Fruit fly (Drosophila melanogaster) whole organism, pupa: ENCODE measurements around the gene CG13026.

Source experiments
- CG10348 ChIP-seq: fragments of 200-800 bp; sonication (Bioruptor generic); IDR thresholded peaks from 2 replicates; pipeline ENCODE4 v1.3.6; 2022; ENCODE audit warnings: missing biosample characterization, missing genetic modification characterization
- CG12605 ChIP-seq: fragments of 200-800 bp; sonication (Bioruptor generic); IDR thresholded peaks from 2 replicates; pipeline ENCODE4 v1.3.6; 2022; ENCODE audit warnings: missing biosample characterization, missing genetic modification characterization
- CG13204 ChIP-seq: fragments of 200-800 bp; sonication (Bioruptor generic); optimal IDR thresholded peaks from 2 replicates; lab custom pipeline; 2018; ENCODE audit warnings: missing biosample characterization, mild to moderate bottlenecking, missing genetic modification characterization, moderate library complexity
- CG14655 ChIP-seq: fragments of 200-800 bp; sonication (Bioruptor generic); optimal IDR thresholded peaks from 3 replicates; lab custom pipeline; 2017; ENCODE audit warnings: mild to moderate bottlenecking, missing biosample characterization, missing genetic modification reagents, missing genetic modification characterization
- CG15710 ChIP-seq: fragments of 200-800 bp; sonication (Bioruptor generic); optimal IDR thresholded peaks from 2 replicates; lab custom pipeline; 2018; ENCODE audit warnings: missing biosample characterization, mild to moderate bottlenecking, missing genetic modification characterization, moderate library complexity
- CG17806 ChIP-seq: fragments of 200-800 bp; sonication (Bioruptor generic); optimal IDR thresholded peaks from 2 replicates; lab custom pipeline; 2018; ENCODE audit warnings: missing biosample characterization, mild to moderate bottlenecking, missing genetic modification characterization, moderate library complexity
- CG32121 ChIP-seq: fragments of 200-800 bp; sonication (Bioruptor generic); IDR thresholded peaks from 2 replicates; pipeline ENCODE4 v1.3.6; 2022; ENCODE audit warnings: missing biosample characterization, missing genetic modification characterization
- CG34367 ChIP-seq: fragments of 200-800 bp; sonication (Bioruptor generic); optimal IDR thresholded peaks from 2 replicates; lab custom pipeline; 2018; ENCODE audit warnings: missing biosample characterization, mild to moderate bottlenecking, missing genetic modification characterization
- CG4496 ChIP-seq: fragments of 200-800 bp; sonication (Bioruptor generic); IDR thresholded peaks from 3 replicates; pipeline ENCODE4 v1.3.6; 2022; ENCODE audit warnings: missing biosample characterization, missing genetic modification characterization
- CG8159 ChIP-seq: fragments of 200-800 bp; sonication (Bioruptor generic); optimal IDR thresholded peaks from 3 replicates; lab custom pipeline; 2018; ENCODE audit warnings: missing biosample characterization, mild to moderate bottlenecking, missing genetic modification characterization, moderate library complexity
- CG8301 ChIP-seq: fragments of 200-800 bp; sonication (Bioruptor generic); optimal IDR thresholded peaks from 2 replicates; lab custom pipeline; 2018; ENCODE audit warnings: missing biosample characterization, mild to moderate bottlenecking, missing genetic modification characterization
- CG9948 ChIP-seq: fragments of 200-800 bp; sonication (Bioruptor generic); optimal IDR thresholded peaks from 2 replicates; lab custom pipeline; 2018; ENCODE audit warnings: missing biosample characterization, mild to moderate bottlenecking, missing genetic modification characterization, moderate library complexity
- D1 ChIP-seq: fragments of 200-800 bp; sonication (Bioruptor generic); optimal IDR thresholded peaks from 2 replicates; lab custom pipeline; 2018; ENCODE audit warnings: missing biosample characterization, mild to moderate bottlenecking, missing genetic modification characterization, moderate library complexity
- EcR ChIP-seq: fragments of 200-800 bp; sonication (Bioruptor generic); optimal IDR thresholded peaks from 3 replicates; lab custom pipeline; 2019; ENCODE audit warnings: missing biosample characterization, missing genetic modification characterization, mild to moderate bottlenecking, moderate library complexity, missing genetic modification reagents
- Ets98B ChIP-seq: fragments of 200-800 bp; sonication (Bioruptor generic); IDR thresholded peaks from 2 replicates; pipeline ENCODE4 v1.3.6; 2022; ENCODE audit warnings: missing biosample characterization, missing genetic modification characterization
- Pif1A ChIP-seq: fragments of 200-800 bp; sonication (Bioruptor generic); optimal IDR thresholded peaks from 3 replicates; lab custom pipeline; 2016; ENCODE audit warnings: missing biosample characterization, missing genetic modification characterization
- Pif1B ChIP-seq: fragments of 200-800 bp; sonication (Bioruptor generic); optimal IDR thresholded peaks from 3 replicates; lab custom pipeline; 2016; ENCODE audit warnings: missing biosample characterization, missing genetic modification characterization
- Snoo ChIP-seq: fragments of 200-800 bp; sonication (Bioruptor generic); optimal IDR thresholded peaks from 3 replicates; lab custom pipeline; 2017; ENCODE audit warnings: missing biosample characterization, mild to moderate bottlenecking, missing genetic modification characterization, inconsistent platforms
- fd96Ca ChIP-seq: fragments of 200-800 bp; sonication (Bioruptor generic); IDR thresholded peaks from 3 replicates; pipeline ENCODE4 v1.3.6; 2022; ENCODE audit warnings: missing biosample characterization, missing genetic modification characterization
- gl ChIP-seq: fragments of 200-800 bp; sonication (Bioruptor generic); optimal IDR thresholded peaks from 2 replicates; lab custom pipeline; 2018; ENCODE audit warnings: missing biosample characterization, mild to moderate bottlenecking, missing genetic modification characterization
- rn ChIP-seq: fragments of 200-800 bp; sonication (Bioruptor generic); IDR thresholded peaks from 2 replicates; pipeline ENCODE4 v1.3.6; 2022; ENCODE audit warnings: missing biosample characterization, missing genetic modification characterization

The CG13026 gene

DNA sequence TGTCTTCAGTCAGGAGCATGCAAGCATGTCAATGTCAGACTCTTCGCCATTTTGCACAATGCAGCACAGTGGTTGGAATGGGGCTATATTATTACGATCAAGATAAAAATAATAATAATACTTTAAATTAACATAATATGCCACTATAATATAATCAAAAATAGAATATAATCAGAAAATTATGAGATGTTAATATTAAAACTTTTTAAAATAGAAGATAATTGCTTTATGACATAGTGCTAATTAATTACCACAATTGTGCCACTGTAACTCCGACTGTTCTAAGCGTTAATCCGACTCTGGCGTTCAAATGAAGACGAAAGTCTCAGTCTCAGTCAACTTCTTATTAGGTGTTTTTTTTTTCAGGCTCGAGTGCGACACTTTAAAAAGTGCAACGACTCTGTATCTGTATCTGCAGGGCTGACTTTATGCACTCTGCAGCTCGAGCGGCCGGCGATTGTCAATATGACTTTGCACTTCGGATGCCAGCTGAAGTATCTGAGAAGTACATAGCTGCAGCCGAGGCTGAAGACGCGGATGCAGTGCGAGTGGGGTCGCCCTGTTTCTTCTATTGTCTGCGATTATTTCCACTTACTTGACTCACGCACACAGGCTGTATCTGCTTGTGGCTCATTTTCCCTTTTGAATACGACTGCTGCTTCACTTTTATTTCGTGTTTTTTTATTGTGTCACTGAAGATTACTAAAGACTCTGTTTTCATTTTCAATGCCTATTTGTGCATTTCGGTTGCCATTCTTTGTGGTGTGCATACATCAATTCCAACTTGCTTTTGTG lies 36.4 kb upstream of the CG13026 start:
- TF ChIP-seq CG34367 (tag; lab: Kevin White, UChicago) = peak; percentile 77
- no peak for TF ChIP-seq CG32121 (GFP tag; lab: Robert Waterston, UW)
- no peak for TF ChIP-seq CG10348 (GFP tag; lab: Robert Waterston, UW)
- no peak for TF ChIP-seq gl (tag; lab: Kevin White, UChicago)
- TF ChIP-seq CG8301 (tag; lab: Kevin White, UChicago) = peak; percentile 41
- TF ChIP-seq D1 (tag; lab: Kevin White, UChicago) = no peak
- no peak for TF ChIP-seq fd96Ca (GFP tag; lab: Robert Waterston, UW)
- no peak for TF ChIP-seq CG4496
- peak; percentile 77 for TF ChIP-seq Pif1B
- no peak for TF ChIP-seq CG12605 (GFP tag; lab: Robert Waterston, UW)
- TF ChIP-seq EcR = peak; percentile 72
- TF ChIP-seq CG17806 = peak; percentile 78
- peak; percentile 78 for TF ChIP-seq CG8159 (tag; lab: Kevin White, UChicago)
- peak; percentile 79 for TF ChIP-seq CG15710 (tag; lab: Kevin White, UChicago)
- TF ChIP-seq Pif1A (GFP tag; lab: Kevin White, UChicago) = peak; percentile 56
- TF ChIP-seq CG9948 (tag; lab: Kevin White, UChicago) = peak; percentile 78
- TF ChIP-seq rn (GFP tag; lab: Robert Waterston, UW) = no peak
- no peak for TF ChIP-seq Snoo (tag; lab: Kevin White, UChicago)
- peak; percentile 78 for TF ChIP-seq CG14655
- TF ChIP-seq CG13204 (GFP tag; lab: Kevin White, UChicago) = no peak
- TF ChIP-seq Ets98B (GFP tag; lab: Robert Waterston, UW) = no peak

DNA sequence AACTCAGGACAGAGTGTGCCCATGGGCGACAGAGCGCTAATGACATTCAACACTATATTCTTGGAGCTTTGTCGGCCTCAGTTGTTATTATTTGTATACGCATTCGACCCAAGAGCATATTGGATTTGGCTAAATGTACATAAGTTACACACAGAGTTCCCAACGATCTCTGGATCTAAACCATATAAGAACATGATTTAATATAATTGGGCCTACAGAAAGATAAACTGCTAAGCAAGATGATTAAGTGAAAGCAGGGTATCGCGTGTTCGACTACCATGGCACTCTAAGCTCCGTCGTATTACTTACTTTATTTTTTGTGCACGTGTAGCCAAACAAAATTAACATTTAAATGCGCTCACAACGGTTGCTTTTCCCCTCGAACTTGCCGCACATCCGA lies 34.3 kb upstream of the CG13026 start:
- peak; percentile 29 for TF ChIP-seq CG9948 (tag; lab: Kevin White, UChicago)
- TF ChIP-seq rn (GFP tag; lab: Robert Waterston, UW) = no peak
- no peak for TF ChIP-seq CG34367 (tag; lab: Kevin White, UChicago)
- TF ChIP-seq CG8301 (tag; lab: Kevin White, UChicago) = peak; percentile 35
- TF ChIP-seq CG14655 = peak; percentile 23
- TF ChIP-seq EcR = no peak
- TF ChIP-seq CG17806 = peak; percentile 12

dm6 chr3L:16759483-16759882 lies 33.5 kb upstream of the CG13026 start:
- TF ChIP-seq Ets98B (GFP tag; lab: Robert Waterston, UW) = 0 out of 2 replicates have a peak, but pooled peaks have one; percentile 6
- peak; percentile 65 for TF ChIP-seq CG8159 (tag; lab: Kevin White, UChicago)
- TF ChIP-seq CG15710 (tag; lab: Kevin White, UChicago) = peak; percentile 54
- no peak for TF ChIP-seq CG32121 (GFP tag; lab: Robert Waterston, UW)
- TF ChIP-seq CG17806 = peak; percentile 43
- TF ChIP-seq CG9948 (tag; lab: Kevin White, UChicago) = peak; percentile 60
- peak; percentile 27 for TF ChIP-seq CG8301 (tag; lab: Kevin White, UChicago)
- TF ChIP-seq Pif1A (GFP tag; lab: Kevin White, UChicago) = no peak
- TF ChIP-seq CG10348 (GFP tag; lab: Robert Waterston, UW) = no peak
- TF ChIP-seq CG14655 = peak; percentile 62
- peak; percentile 28; the same call in 1 of the 2 replicates for TF ChIP-seq CG12605 (GFP tag; lab: Robert Waterston, UW)
- TF ChIP-seq rn (GFP tag; lab: Robert Waterston, UW) = no peak
- TF ChIP-seq CG34367 (tag; lab: Kevin White, UChicago) = peak; percentile 34
- 0 out of 3 replicates have a peak, but pooled peaks have one; percentile 24 for TF ChIP-seq CG4496
- TF ChIP-seq, all 21 proteins: peak for 10

DNA sequence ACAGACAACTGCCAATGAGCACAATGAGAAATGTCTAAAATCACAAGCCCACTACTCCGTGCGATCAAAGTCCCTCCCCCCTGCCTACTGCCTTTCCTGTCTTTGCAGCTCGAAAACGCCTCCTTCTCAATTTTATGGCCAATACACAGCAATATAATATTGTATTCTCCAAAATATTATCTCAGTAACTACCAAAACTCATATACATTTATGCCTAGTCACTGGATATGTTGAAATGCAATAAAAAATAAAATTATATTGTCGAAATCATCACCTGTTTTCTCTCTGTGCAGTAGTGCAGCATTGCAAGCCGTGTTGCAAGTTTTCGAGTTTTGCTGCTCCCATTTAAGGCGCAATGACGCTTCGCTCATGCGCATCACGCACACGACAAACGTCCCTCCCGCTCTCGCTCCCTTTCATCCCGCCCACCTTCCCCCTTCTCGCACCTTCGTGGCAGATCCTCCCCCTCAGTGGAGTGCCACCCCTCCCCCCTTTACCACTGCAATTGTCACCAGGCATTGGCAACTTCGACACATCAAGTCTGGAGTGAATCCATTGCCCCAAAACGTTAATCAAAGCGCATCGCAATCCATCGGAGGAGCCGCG lies 32.6 kb upstream of the CG13026 start:
- TF ChIP-seq CG32121 (GFP tag; lab: Robert Waterston, UW) (peak; percentile 80), CG34367 (tag; lab: Kevin White, UChicago) (peak; percentile 79), CG9948 (tag; lab: Kevin White, UChicago) (peak; percentile 80), CG8301 (tag; lab: Kevin White, UChicago) (peak; percentile 91), fd96Ca (GFP tag; lab: Robert Waterston, UW) (peak; percentile 87), rn (GFP tag; lab: Robert Waterston, UW) (peak; percentile 71), CG4496 (peak; percentile 87), CG15710 (tag; lab: Kevin White, UChicago) (peak; percentile 85), Snoo (tag; lab: Kevin White, UChicago) (peak; percentile 75), Ets98B (GFP tag; lab: Robert Waterston, UW) (peak; percentile 88), CG12605 (GFP tag; lab: Robert Waterston, UW) (peak; percentile 84), EcR (peak; percentile 34), CG10348 (GFP tag; lab: Robert Waterston, UW) (no peak), Pif1A (GFP tag; lab: Kevin White, UChicago) (peak; percentile 92), CG13204 (GFP tag; lab: Kevin White, UChicago) (peak; percentile 81), D1 (tag; lab: Kevin White, UChicago) (peak; percentile 65), gl (tag; lab: Kevin White, UChicago) (peak; percentile 82), CG8159 (tag; lab: Kevin White, UChicago) (peak; percentile 84), CG17806 (peak; percentile 87), CG14655 (peak; percentile 91), Pif1B (peak; percentile 89)

DNA sequence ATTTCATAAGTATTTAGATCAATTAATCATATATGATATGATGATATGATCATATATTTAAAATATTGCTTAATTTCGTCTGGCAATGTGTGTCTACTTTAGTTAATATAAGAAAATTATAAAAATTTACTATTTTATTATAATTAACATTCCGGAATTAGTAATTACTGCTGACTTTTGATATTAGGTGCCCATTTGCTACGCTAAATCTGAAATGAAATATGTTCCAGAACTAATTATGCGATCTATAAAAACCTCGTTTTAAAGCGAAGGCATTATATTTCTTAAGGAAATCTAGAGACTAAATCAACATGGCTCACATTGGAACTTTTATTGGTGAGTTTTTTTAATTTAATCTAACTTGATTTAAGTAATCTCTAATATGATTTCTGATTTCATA lies 29.2 kb upstream of the CG13026 start, which contains the start of gene CG42852:
TSS of gene CG42852 (plus strand) at position 301 of the 400 bp plus-strand sequence.
- no peak for TF ChIP-seq EcR
- no peak for TF ChIP-seq CG32121 (GFP tag; lab: Robert Waterston, UW)
- TF ChIP-seq, all 21 proteins: peak for 0
